Fruit fly (Drosophila melanogaster): Measurements from ENCODE around the gene Eip74EF.

Eip74EF gene

dm6 chr3L:17534396-17534795 is 84.7 kb downstream of the Eip74EF start (continued):
- no peak for TF ChIP-seq CG31224 (GFP tag; IDR thresholded peaks at IDR 0.05)
- no peak for TF ChIP-seq tna (GFP tag; IDR thresholded peaks at IDR 0.05; ENCODE audit: partially characterized antibody)
- no peak for TF ChIP-seq bab2 (GFP tag; optimal IDR thresholded peaks at IDR 0.05)
- TF ChIP-seq CG12299 (tag; optimal IDR thresholded peaks at IDR 0.05), result no peak
- TF ChIP-seq zen (tag; optimal IDR thresholded peaks at IDR 0.05), result peak; percentile 43
- TF ChIP-seq Neu2 (GFP tag; optimal IDR thresholded peaks at IDR 0.05; ENCODE audit: borderline replicate concordance), result no peak
- no peak for TF ChIP-seq CG1603 (tag; optimal IDR thresholded peaks at IDR 0.05)
- TF ChIP-seq repo (GFP tag; optimal IDR thresholded peaks at IDR 0.05), result no peak
- no peak for TF ChIP-seq Opbp (GFP tag; IDR thresholded peaks at IDR 0.05; ENCODE audit: partially characterized antibody)
- TF ChIP-seq CG14050 (GFP tag; IDR thresholded peaks at IDR 0.05), result no peak
- TF ChIP-seq fd96Cb (tag; optimal IDR thresholded peaks at IDR 0.05), result no peak
- no peak for TF ChIP-seq HmgD (GFP tag; optimal IDR thresholded peaks at IDR 0.05)
- no peak for TF ChIP-seq emc (GFP tag; optimal IDR thresholded peaks at IDR 0.05)
- TF ChIP-seq Bdp1 (GFP tag; optimal IDR thresholded peaks at IDR 0.05), result no peak
- no peak for TF ChIP-seq CG9876 (GFP tag; optimal IDR thresholded peaks at IDR 0.05)
- no peak for TF ChIP-seq CG11398 (GFP tag; optimal IDR thresholded peaks at IDR 0.05)
- TF ChIP-seq CG9932 (GFP tag; IDR thresholded peaks at IDR 0.05), result no peak
- no peak for TF ChIP-seq E2f1 (GFP tag; IDR thresholded peaks at IDR 0.05)
- no peak for TF ChIP-seq CG18011 (GFP tag; optimal IDR thresholded peaks at IDR 0.05)
- TF ChIP-seq CG14710 (tag; optimal IDR thresholded peaks at IDR 0.05), result no peak
- TF ChIP-seq CG15073 (GFP tag; optimal IDR thresholded peaks at IDR 0.05), result no peak
- TF ChIP-seq sim (GFP tag; IDR thresholded peaks at IDR 0.05), result no peak
- no peak for TF ChIP-seq Elba2 (GFP tag; optimal IDR thresholded peaks at IDR 0.05)
- TF ChIP-seq CG8359 (GFP tag; optimal IDR thresholded peaks at IDR 0.05; ENCODE audit: borderline replicate concordance), result no peak
- no peak for TF ChIP-seq dan (GFP tag; IDR thresholded peaks at IDR 0.05)
- TF ChIP-seq crc (GFP tag; optimal IDR thresholded peaks at IDR 0.05), result no peak
- TF ChIP-seq CG4820 (GFP tag; optimal IDR thresholded peaks at IDR 0.05), result no peak
- no peak for TF ChIP-seq Sry-δ (GFP tag; optimal IDR thresholded peaks at IDR 0.05)
- no peak for TF ChIP-seq CG11093 (GFP tag; IDR thresholded peaks at IDR 0.05)
- no peak for TF ChIP-seq z (GFP tag; IDR thresholded peaks at IDR 0.05)
- no peak for TF ChIP-seq Myb (GFP tag; optimal IDR thresholded peaks at IDR 0.05)
- no peak for TF ChIP-seq Atf3 (GFP tag; optimal IDR thresholded peaks at IDR 0.05)
- TF ChIP-seq Tbp (GFP tag; optimal IDR thresholded peaks at IDR 0.05), result no peak
- TF ChIP-seq CG14667 (GFP tag; IDR thresholded peaks at IDR 0.05), result no peak
- TF ChIP-seq ac (GFP tag; optimal IDR thresholded peaks at IDR 0.05), result no peak
- TF ChIP-seq MBD-R2 (GFP tag; IDR thresholded peaks at IDR 0.05), result no peak
- TF ChIP-seq Mrtf (GFP tag; IDR thresholded peaks at IDR 0.05), result no peak
- TF ChIP-seq CG13624 (GFP tag; optimal IDR thresholded peaks at IDR 0.05), result no peak
- TF ChIP-seq CG13894 (tag; optimal IDR thresholded peaks at IDR 0.05), result peak; percentile 2
- TF ChIP-seq br (optimal IDR thresholded peaks at IDR 0.05), result no peak
- no peak for TF ChIP-seq CG15011 (GFP tag; optimal IDR thresholded peaks at IDR 0.05)
- TF ChIP-seq CG2202 (tag; optimal IDR thresholded peaks at IDR 0.05), result no peak
- peak; percentile 20 for TF ChIP-seq cg (GFP tag; optimal IDR thresholded peaks at IDR 0.05)
- no peak for TF ChIP-seq CG5245 (GFP tag; optimal IDR thresholded peaks at IDR 0.05)
- no peak for TF ChIP-seq fu2 (GFP tag; optimal IDR thresholded peaks at IDR 0.05)
- TF ChIP-seq Stat92E (GFP tag; optimal IDR thresholded peaks at IDR 0.05), result no peak
- TF ChIP-seq chn (GFP tag; optimal IDR thresholded peaks at IDR 0.05), result no peak
- TF ChIP-seq wek (GFP tag; optimal IDR thresholded peaks at IDR 0.05), result no peak
- no peak for TF ChIP-seq tap (tag; optimal IDR thresholded peaks at IDR 0.05)
- TF ChIP-seq ssp (GFP tag; IDR thresholded peaks at IDR 0.05), result no peak
- no peak for TF ChIP-seq CG16779 (GFP tag; IDR thresholded peaks at IDR 0.05)
- TF ChIP-seq dati (GFP tag; IDR thresholded peaks at IDR 0.05), result no peak
- TF ChIP-seq trem (tag; optimal IDR thresholded peaks at IDR 0.05), result no peak
